Fruit fly (Drosophila melanogaster) whole organism, embryonic: ENCODE measurements around the gene Ras85D.

Source experiments
- ATbp ChIP-seq: fragments of 200-800 bp; sonication (Bioruptor generic); optimal IDR thresholded peaks from 2 replicates; lab custom pipeline; 2017; ENCODE audit warnings: missing biosample characterization, mild to moderate bottlenecking, missing genetic modification characterization, missing genetic modification reagents
- BEAF-32 ChIP-seq: fragments of 200-800 bp; sonication (Bioruptor generic); optimal IDR thresholded peaks from 3 replicates; lab custom pipeline; 2017; ENCODE audit warnings: missing biosample characterization, missing genetic modification characterization, mild to moderate bottlenecking, moderate library complexity, missing genetic modification reagents
- Bteb2 ChIP-seq: fragments of 200-800 bp; sonication (Bioruptor generic); optimal IDR thresholded peaks from 2 replicates; lab custom pipeline; 2016; ENCODE audit warnings: missing biosample characterization, missing genetic modification characterization
- CG10267 ChIP-seq: fragments of 200-800 bp; sonication (Bioruptor generic); optimal IDR thresholded peaks from 2 replicates; lab custom pipeline; 2018; ENCODE audit warnings: missing biosample characterization, mild to moderate bottlenecking, missing genetic modification characterization, moderate library complexity
- CG11247 ChIP-seq: fragments of 200-800 bp; sonication (Bioruptor generic); IDR thresholded peaks from 2 replicates; pipeline ENCODE4 v1.3.6; 2022; ENCODE audit warnings: missing biosample characterization, missing genetic modification characterization
- CG12744 ChIP-seq: fragments of 200-800 bp; sonication (Bioruptor generic); optimal IDR thresholded peaks from 2 replicates; lab custom pipeline; 2016; ENCODE audit warnings: missing biosample characterization, missing genetic modification characterization
- CG14014 ChIP-seq: fragments of 200-800 bp; sonication (Bioruptor generic); IDR thresholded peaks from 2 replicates; pipeline ENCODE4 v1.3.6; 2022; ENCODE audit warnings: missing biosample characterization, missing genetic modification characterization
- CG14965 ChIP-seq: fragments of 200-800 bp; sonication (Bioruptor generic); optimal IDR thresholded peaks from 2 replicates; lab custom pipeline; 2016; ENCODE audit warnings: missing biosample characterization, missing genetic modification characterization, borderline replicate concordance
- CG15601 ChIP-seq: fragments of 200-800 bp; sonication (Bioruptor generic); optimal IDR thresholded peaks from 3 replicates; lab custom pipeline; 2019; ENCODE audit warnings: missing biosample characterization, mild to moderate bottlenecking, missing genetic modification characterization, moderate library complexity
- CG15696 ChIP-seq: fragments of 200-800 bp; sonication (Bioruptor generic); optimal IDR thresholded peaks from 2 replicates; lab custom pipeline; 2019; ENCODE audit warnings: missing biosample characterization, mild to moderate bottlenecking, missing genetic modification characterization, moderate library complexity
- CG16779 ChIP-seq: fragments of 200-800 bp; sonication (Bioruptor generic); IDR thresholded peaks from 2 replicates; pipeline ENCODE4 v1.3.6; 2022; ENCODE audit warnings: missing biosample characterization, missing genetic modification characterization
- CG17612 ChIP-seq: fragments of 200-800 bp; sonication (Bioruptor generic); IDR thresholded peaks from 2 replicates; pipeline ENCODE4 v1.3.6; 2022; ENCODE audit warnings: missing biosample characterization, missing genetic modification characterization
- CG17829 ChIP-seq: fragments of 200-800 bp; optimal IDR thresholded peaks from 2 replicates; lab custom pipeline; 2019; ENCODE audit warnings: missing biosample characterization, mild to moderate bottlenecking, missing genetic modification characterization, moderate library complexity
- CG2875 ChIP-seq: fragments of 200-800 bp; sonication (Bioruptor generic); optimal IDR thresholded peaks from 2 replicates; lab custom pipeline; 2017; ENCODE audit warnings: missing biosample characterization, mild to moderate bottlenecking, missing genetic modification characterization, missing genetic modification reagents
- CG31365 ChIP-seq: fragments of 200-800 bp; sonication (Bioruptor generic); optimal IDR thresholded peaks from 2 replicates; lab custom pipeline; 2018; ENCODE audit warnings: missing biosample characterization, mild to moderate bottlenecking, missing genetic modification characterization
- CG33557 ChIP-seq: fragments of 200-800 bp; sonication (Bioruptor generic); optimal IDR thresholded peaks from 2 replicates; lab custom pipeline; 2019; ENCODE audit warnings: missing biosample characterization, mild to moderate bottlenecking, missing genetic modification characterization, moderate library complexity
- CG4360 ChIP-seq: fragments of 200-800 bp; sonication (Bioruptor generic); IDR thresholded peaks from 2 replicates; pipeline ENCODE4 v1.3.6; 2022; ENCODE audit warnings: missing biosample characterization, missing genetic modification characterization
- CG6175 ChIP-seq: fragments of 200-800 bp; sonication (Bioruptor generic); IDR thresholded peaks from 3 replicates; pipeline ENCODE4 v1.3.6; 2022; ENCODE audit warnings: missing biosample characterization, missing genetic modification characterization
- CG7928 ChIP-seq: fragments of 200-800 bp; sonication (Bioruptor generic); optimal IDR thresholded peaks from 2 replicates; lab custom pipeline; 2017; ENCODE audit warnings: missing biosample characterization, mild to moderate bottlenecking, missing genetic modification characterization
- CG7987 ChIP-seq: fragments of 200-800 bp; sonication (Bioruptor generic); optimal IDR thresholded peaks from 2 replicates; lab custom pipeline; 2018; ENCODE audit warnings: missing biosample characterization, mild to moderate bottlenecking, missing genetic modification characterization, moderate library complexity
- CG8388 ChIP-seq: fragments of 200-800 bp; sonication (Bioruptor generic); optimal IDR thresholded peaks from 2 replicates; lab custom pipeline; 2019; ENCODE audit warnings: missing biosample characterization, mild to moderate bottlenecking, missing genetic modification characterization, moderate library complexity
- Doc2 ChIP-seq: fragments of 200-800 bp; sonication (Bioruptor generic); IDR thresholded peaks from 2 replicates; pipeline ENCODE4 v1.3.6; 2022; ENCODE audit warnings: missing biosample characterization, missing genetic modification characterization
- GATAe ChIP-seq: fragments of 200-800 bp; sonication (Bioruptor generic); conservative IDR thresholded peaks from 2 replicates; pipeline ENCODE4 v1.3.6; 2022; ENCODE audit warnings: missing biosample characterization, missing genetic modification characterization
- Hey ChIP-seq: fragments of 200-800 bp; sonication (Bioruptor generic); optimal IDR thresholded peaks from 3 replicates; lab custom pipeline; 2018; ENCODE audit warnings: missing biosample characterization, mild to moderate bottlenecking, missing genetic modification characterization
- Mad ChIP-seq: fragments of 200-800 bp; sonication (Bioruptor generic); optimal IDR thresholded peaks from 2 replicates; lab custom pipeline; 2016; ENCODE audit warnings: missing biosample characterization, missing genetic modification characterization
- Meics ChIP-seq: fragments of 200-800 bp; sonication (Bioruptor generic); optimal IDR thresholded peaks from 2 replicates; lab custom pipeline; 2017; ENCODE audit warnings: missing biosample characterization, mild to moderate bottlenecking, missing genetic modification characterization
- Nf-YB ChIP-seq: fragments of 200-800 bp; sonication (Bioruptor generic); optimal IDR thresholded peaks from 3 replicates; lab custom pipeline; 2019; ENCODE audit warnings: missing biosample characterization, mild to moderate bottlenecking, missing genetic modification characterization, moderate library complexity
- Nf-YC ChIP-seq: fragments of 200-800 bp; optimal IDR thresholded peaks from 3 replicates; lab custom pipeline; 2019; ENCODE audit warnings: missing biosample characterization, mild to moderate bottlenecking, missing genetic modification characterization, moderate library complexity
- Scr ChIP-seq: fragments of 200-800 bp; sonication (Bioruptor generic); IDR thresholded peaks from 2 replicates; pipeline ENCODE4 v1.3.6; 2022; ENCODE audit warnings: missing biosample characterization, missing genetic modification characterization; ENCODE audit not compliant: partially characterized antibody
- Sox100B ChIP-seq: fragments of 200-800 bp; sonication (Bioruptor generic); optimal IDR thresholded peaks from 3 replicates; lab custom pipeline; 2018; ENCODE audit warnings: missing biosample characterization, mild to moderate bottlenecking, missing genetic modification characterization
- Xbp1 ChIP-seq: fragments of 200-800 bp; sonication (Bioruptor generic); optimal IDR thresholded peaks from 3 replicates; lab custom pipeline; 2016; ENCODE audit warnings: missing biosample characterization, mild to moderate bottlenecking, missing genetic modification characterization
- YL-1 ChIP-seq: fragments of 200-800 bp; sonication (Bioruptor generic); optimal IDR thresholded peaks from 3 replicates; lab custom pipeline; 2017; ENCODE audit warnings: missing biosample characterization, mild to moderate bottlenecking, missing genetic modification characterization
- cas ChIP-seq: fragments of 200-800 bp; sonication (Bioruptor generic); IDR thresholded peaks from 2 replicates; pipeline ENCODE4 v1.3.6; 2022; ENCODE audit warnings: missing biosample characterization, missing genetic modification characterization
- cg ChIP-seq: fragments of 200-800 bp; sonication (Bioruptor generic); optimal IDR thresholded peaks from 3 replicates; lab custom pipeline; 2019; ENCODE audit warnings: missing biosample characterization, mild to moderate bottlenecking, missing genetic modification characterization, moderate library complexity
- chm ChIP-seq: fragments of 200-800 bp; sonication (Bioruptor generic); IDR thresholded peaks from 2 replicates; pipeline ENCODE4 v1.3.6; 2022; ENCODE audit warnings: missing biosample characterization, missing genetic modification characterization
- fd102C ChIP-seq: fragments of 200-800 bp; sonication (Bioruptor generic); optimal IDR thresholded peaks from 2 replicates; lab custom pipeline; 2018; ENCODE audit warnings: missing biosample characterization, mild to moderate bottlenecking, missing genetic modification characterization, moderate library complexity
- gro ChIP-seq: fragments of 200-800 bp; sonication (Bioruptor generic); optimal IDR thresholded peaks from 2 replicates; lab custom pipeline; 2016; ENCODE audit warnings: missing biosample characterization, missing genetic modification characterization
- gsb ChIP-seq: fragments of 200-800 bp; sonication (Bioruptor generic); IDR thresholded peaks from 2 replicates; pipeline ENCODE4 v1.3.6; 2022; ENCODE audit warnings: missing biosample characterization, missing genetic modification characterization
- hkb ChIP-seq, 2 experiments: fragments of 200-800 bp in 1 of 2; fragments of >200 bp in 1 of 2; sonication (Bioruptor generic) in 1 of 2; IDR thresholded peaks in 1 of 2; optimal IDR thresholded peaks in 1 of 2; 2 replicates each; pipeline versions ENCODE4 v1.3.6 to Lab custom; 2017 to 2022; ENCODE audit warnings: missing biosample characterization in 1 of 2, missing genetic modification characterization in 1 of 2
- ken ChIP-seq: fragments of 200-800 bp; sonication (Bioruptor generic); IDR thresholded peaks from 3 replicates; pipeline ENCODE4 v1.3.6; 2022; ENCODE audit warnings: missing biosample characterization, missing genetic modification characterization
- lab ChIP-seq: fragments of 200-800 bp; sonication (Bioruptor generic); optimal IDR thresholded peaks from 3 replicates; lab custom pipeline; 2017; ENCODE audit warnings: missing biosample characterization, missing genetic modification characterization, mild to moderate bottlenecking, moderate library complexity, missing genetic modification reagents
- lilli ChIP-seq: fragments of 200-800 bp; sonication (Bioruptor generic); optimal IDR thresholded peaks from 3 replicates; lab custom pipeline; 2016; ENCODE audit warnings: missing biosample characterization, missing genetic modification characterization
- pum ChIP-seq: fragments of 200-800 bp; sonication (Bioruptor generic); optimal IDR thresholded peaks from 2 replicates; lab custom pipeline; 2016; ENCODE audit warnings: missing biosample characterization, missing genetic modification characterization
- scrt ChIP-seq: fragments of 200-800 bp; sonication (Bioruptor generic); optimal IDR thresholded peaks from 2 replicates; lab custom pipeline; 2018; ENCODE audit warnings: missing biosample characterization, mild to moderate bottlenecking, missing genetic modification characterization, moderate library complexity
- sens-2 ChIP-seq: fragments of 200-800 bp; sonication (Bioruptor generic); IDR thresholded peaks from 2 replicates; pipeline ENCODE4 v1.3.6; 2022; ENCODE audit warnings: missing biosample characterization, missing genetic modification characterization
- sisA ChIP-seq: fragments of 200-800 bp; sonication (Bioruptor generic); IDR thresholded peaks from 2 replicates; pipeline ENCODE4 v1.3.6; 2022; ENCODE audit warnings: missing biosample characterization, missing genetic modification characterization
- trh ChIP-seq: fragments of 200-800 bp; sonication (Bioruptor generic); optimal IDR thresholded peaks from 2 replicates; lab custom pipeline; 2016; ENCODE audit warnings: missing biosample characterization, missing genetic modification characterization
- twi ChIP-seq: fragments of 200-800 bp; optimal IDR thresholded peaks from 2 replicates; lab custom pipeline; 2019; ENCODE audit warnings: missing biosample characterization, mild to moderate bottlenecking, missing genetic modification characterization, moderate library complexity
- vvl ChIP-seq: fragments of 200-800 bp; sonication (Bioruptor generic); IDR thresholded peaks from 2 replicates; pipeline ENCODE4 v1.3.6; 2022; ENCODE audit warnings: missing biosample characterization, missing genetic modification characterization
- wek ChIP-seq: fragments of 200-800 bp; sonication (Bioruptor generic); optimal IDR thresholded peaks from 3 replicates; lab custom pipeline; 2018; ENCODE audit warnings: missing biosample characterization, mild to moderate bottlenecking, missing genetic modification characterization, moderate library complexity
- z ChIP-seq: fragments of 200-800 bp; sonication (Bioruptor generic); IDR thresholded peaks from 3 replicates; pipeline ENCODE4 v1.3.6; 2022; ENCODE audit warnings: missing biosample characterization, missing genetic modification characterization

Gene Ras85D

DNA sequence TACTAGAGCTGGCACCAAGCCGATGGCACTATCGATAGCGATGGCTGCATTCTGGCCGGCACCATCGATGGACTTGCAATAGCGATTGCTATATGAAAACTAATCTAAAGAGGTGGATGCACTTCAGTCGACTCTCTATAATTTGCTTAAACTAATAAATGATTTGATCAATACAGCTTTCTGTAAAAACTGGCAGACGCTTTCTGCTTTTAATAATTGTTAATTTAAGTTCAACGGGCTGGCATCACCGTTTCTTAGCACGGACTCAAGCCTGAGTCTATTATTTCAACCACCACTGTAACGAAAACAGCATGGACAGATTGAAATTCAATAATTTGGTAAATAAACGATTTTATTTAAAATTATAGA is at the start of gene Ras85D, which contains the start of gene Rlb1 (continued):
- TF ChIP-seq CG6175 (GFP tag; lab: Robert Waterston, UW): no peak
- no peak for TF ChIP-seq gsb (GFP tag; lab: Robert Waterston, UW)
- no peak for TF ChIP-seq ATbp
- peak; percentile 69 for TF ChIP-seq Bteb2 (GFP tag; lab: Kevin White, UChicago)
- TF ChIP-seq CG15696 (tag; lab: Kevin White, UChicago): peak; percentile 62
- peak; percentile 88 for TF ChIP-seq lilli (GFP tag; lab: Kevin White, UChicago)
- peak; percentile 77 for TF ChIP-seq Nf-YC (tag; lab: Kevin White, UChicago)
- TF ChIP-seq cg (GFP tag; lab: Kevin White, UChicago): no peak
- peak; percentile 4 for TF ChIP-seq CG2875
- TF ChIP-seq CG15601 (tag; lab: Kevin White, UChicago): peak; percentile 75
- TF ChIP-seq CG11247: no peak
- peak; percentile 67 for TF ChIP-seq CG10267 (tag; lab: Kevin White, UChicago)
- peak; percentile 45 for TF ChIP-seq CG7987
- TF ChIP-seq CG12744 (GFP tag; lab: Kevin White, UChicago): peak; percentile 23
- no peak for TF ChIP-seq CG4360 (GFP tag; lab: Robert Waterston, UW)
- no peak for TF ChIP-seq Doc2 (GFP tag; lab: Robert Waterston, UW)
- TF ChIP-seq CG17612 (GFP tag; lab: Robert Waterston, UW): no peak
- TF ChIP-seq CG17829 (tag; lab: Kevin White, UChicago): peak; percentile 73
- peak; percentile 29 for TF ChIP-seq CG8388 (GFP tag; lab: Kevin White, UChicago)
- TF ChIP-seq wek: no peak
- peak; percentile 35 for TF ChIP-seq trh (GFP tag; lab: Kevin White, UChicago)
- no peak for TF ChIP-seq CG16779
- no peak for TF ChIP-seq cas (GFP tag; lab: Robert Waterston, UW)
- TF ChIP-seq GATAe (GFP tag; lab: Robert Waterston, UW): no peak
- no peak for TF ChIP-seq chm (GFP tag; lab: Robert Waterston, UW)
- TF ChIP-seq Meics (GFP tag; lab: Kevin White, UChicago): peak; percentile 63
- TF ChIP-seq CG14965 (GFP tag; lab: Kevin White, UChicago): no peak
- peak; percentile 50 for TF ChIP-seq hkb (optimal IDR thresholded peaks at IDR 0.05; lab: Kevin White, UChicago)
- TF ChIP-seq hkb (GFP tag; IDR thresholded peaks at IDR 0.05; lab: Robert Waterston, UW): no peak
- peak; percentile 47 for TF ChIP-seq CG7928
- TF ChIP-seq twi (tag; lab: Kevin White, UChicago): peak; percentile 62
- peak; percentile 77 for TF ChIP-seq pum (GFP tag; lab: Kevin White, UChicago)
- peak; percentile 40 for TF ChIP-seq CG33557 (GFP tag; lab: Kevin White, UChicago)
- TF ChIP-seq CG31365 (tag; lab: Kevin White, UChicago): no peak
- TF ChIP-seq Scr: no peak
- no peak for TF ChIP-seq Sox100B
- TF ChIP-seq Xbp1 (GFP tag; lab: Kevin White, UChicago): peak; percentile 84
- no peak for TF ChIP-seq ken (GFP tag; lab: Robert Waterston, UW)
- peak; percentile 68 for TF ChIP-seq Mad (GFP tag; lab: Kevin White, UChicago)
- no peak for TF ChIP-seq z
- TF ChIP-seq sisA (GFP tag; lab: Robert Waterston, UW): no peak
- no peak for TF ChIP-seq CG14014 (GFP tag; lab: Robert Waterston, UW)
- TF ChIP-seq Nf-YB: peak; percentile 31
- no peak for TF ChIP-seq lab
- no peak for TF ChIP-seq sens-2 (GFP tag; lab: Robert Waterston, UW)
- no peak for TF ChIP-seq vvl (GFP tag; lab: Robert Waterston, UW)
- TF ChIP-seq fd102C: no peak
- peak; percentile 81 for TF ChIP-seq YL-1
- peak; percentile 98 for TF ChIP-seq BEAF-32
- peak; percentile 90 for TF ChIP-seq gro (GFP tag; lab: Kevin White, UChicago)
- TF ChIP-seq scrt (GFP tag; lab: Kevin White, UChicago): no peak
- TF ChIP-seq Hey (tag; lab: Kevin White, UChicago): no peak
